Fruit fly (Drosophila melanogaster): ENCODE data around the gene alpha-Man-IIa.

Gene alpha-Man-IIa

dm6 chr3R:9401127-9401603 lies 11.2 kb upstream of the alpha-Man-IIa start, which contains the start of the genes RpL34b and CG8132 (continued):
- TF ChIP-seq ham (GFP tag; IDR thresholded peaks at IDR 0.05) (peak; percentile 94), Nf-YC (tag; optimal IDR thresholded peaks at IDR 0.05) (peak; percentile 91), fu2 (GFP tag; optimal IDR thresholded peaks at IDR 0.05) (peak; percentile 95), Lim3 (GFP tag; IDR thresholded peaks at IDR 0.05) (peak; percentile 62; the same call in 1 of the 2 replicates), Ada2b (GFP tag; IDR thresholded peaks at IDR 0.05) (peak; percentile 88), ssp (GFP tag; IDR thresholded peaks at IDR 0.05) (peak; percentile 90), az2 (GFP tag; optimal IDR thresholded peaks at IDR 0.05) (peak; percentile 94), Dip2 (GFP tag; IDR thresholded peaks at IDR 0.05) (peak; percentile 34; the same call in 1 of the 2 replicates), CG2889 (GFP tag; IDR thresholded peaks at IDR 0.05) (peak; percentile 90), Scr (GFP tag; IDR thresholded peaks at IDR 0.05; ENCODE audit: partially characterized antibody) (peak; percentile 45; the same call in 1 of the 2 replicates), CG18764 (GFP tag; optimal IDR thresholded peaks at IDR 0.05) (peak; percentile 94), Ravus (GFP tag; IDR thresholded peaks at IDR 0.05) (peak; percentile 79), tio (GFP tag; optimal IDR thresholded peaks at IDR 0.05) (no peak), Med (GFP tag) (peak; percentile 99), Ets65A (GFP tag) (peak; percentile 100), B-H2 (GFP tag; optimal IDR thresholded peaks at IDR 0.05) (peak; percentile 99), slou (GFP tag; optimal IDR thresholded peaks at IDR 0.05) (peak; percentile 95), CG2116 (GFP tag; optimal IDR thresholded peaks at IDR 0.05) (peak; percentile 91), HmgD (GFP tag; optimal IDR thresholded peaks at IDR 0.05) (peak; percentile 93), CG7987 (GFP tag; optimal IDR thresholded peaks at IDR 0.05) (peak; percentile 98), CG8359 (GFP tag; optimal IDR thresholded peaks at IDR 0.05; ENCODE audit: borderline replicate concordance) (peak; percentile 80), gro (GFP tag; optimal IDR thresholded peaks at IDR 0.05) (peak; percentile 95), schlank (tag; optimal IDR thresholded peaks at IDR 0.05) (peak; percentile 96), btn (GFP tag; optimal IDR thresholded peaks at IDR 0.05) (peak; percentile 55), kah (GFP tag; optimal IDR thresholded peaks at IDR 0.05) (peak; percentile 95), CG11696 (GFP tag; IDR thresholded peaks at IDR 0.05) (peak; percentile 89), CG11247 (GFP tag; IDR thresholded peaks at IDR 0.05) (peak; percentile 97), HLH4C (GFP tag; IDR thresholded peaks at IDR 0.05; ENCODE audit: partially characterized antibody) (peak; percentile 19; the same call in 1 of the 3 replicates), dysf (GFP tag; IDR thresholded peaks at IDR 0.05) (peak; percentile 95), vvl (GFP tag; IDR thresholded peaks at IDR 0.05) (peak; percentile 98), Bdp1 (GFP tag; optimal IDR thresholded peaks at IDR 0.05) (peak; percentile 92), Hr51 (GFP tag; optimal IDR thresholded peaks at IDR 0.05) (peak; percentile 94 to 97), CG10959 (GFP tag; IDR thresholded peaks at IDR 0.05) (peak; percentile 88), Gsc (GFP tag; IDR thresholded peaks at IDR 0.05) (peak; percentile 79), CG10462 (GFP tag; optimal IDR thresholded peaks at IDR 0.05) (peak; percentile 89), nerfin-2 (GFP tag; IDR thresholded peaks at IDR 0.05; ENCODE audit: partially characterized antibody) (no peak), NC2α (GFP tag; optimal IDR thresholded peaks at IDR 0.05) (peak; percentile 83), ci (GFP tag; IDR thresholded peaks at IDR 0.05) (peak; percentile 97), CG4854 (GFP tag; optimal IDR thresholded peaks at IDR 0.05) (peak; percentile 95), CG10565 (GFP tag; optimal IDR thresholded peaks at IDR 0.05) (peak; percentile 88), CG7556 (GFP tag; optimal IDR thresholded peaks at IDR 0.05) (peak; percentile 93), Sry-δ (GFP tag; optimal IDR thresholded peaks at IDR 0.05) (peak; percentile 78), ranshi (GFP tag; IDR thresholded peaks at IDR 0.05) (peak; percentile 93), CG4328 (GFP tag; optimal IDR thresholded peaks at IDR 0.05) (peak; percentile 97), NFAT (GFP tag; IDR thresholded peaks at IDR 0.05) (peak; percentile 98), Doc3 (GFP tag; IDR thresholded peaks at IDR 0.05; ENCODE audit: partially characterized antibody) (no peak), CG9932 (GFP tag; IDR thresholded peaks at IDR 0.05) (peak; percentile 98), Dp (GFP tag; optimal IDR thresholded peaks at IDR 0.05) (peak; percentile 59), Myb (GFP tag; optimal IDR thresholded peaks at IDR 0.05) (peak; percentile 89), CG12219 (GFP tag; optimal IDR thresholded peaks at IDR 0.05) (peak; percentile 84), caup (GFP tag; optimal IDR thresholded peaks at IDR 0.05; ENCODE audit: severe bottlenecking) (peak; percentile 97)
